Fruit fly (Drosophila melanogaster) whole organism, embryonic: ENCODE measurements around the gene CG44261.

Experiments
- Blimp-1 ChIP-seq: fragments of 200-800 bp; sonication (Bioruptor generic); optimal IDR thresholded peaks from 3 replicates; lab custom pipeline; 2018; ENCODE audit warnings: missing biosample characterization, missing genetic modification characterization, mild to moderate bottlenecking, moderate library complexity, missing genetic modification reagents
- CG11085 ChIP-seq: fragments of 200-800 bp; sonication (Bioruptor generic); IDR thresholded peaks from 2 replicates; pipeline ENCODE4 v1.3.6; 2022; ENCODE audit warnings: missing biosample characterization, missing genetic modification characterization
- CG11456 ChIP-seq: fragments of 200-800 bp; sonication (Bioruptor generic); IDR thresholded peaks from 3 replicates; pipeline ENCODE4 v1.3.6; 2022; ENCODE audit warnings: missing biosample characterization, missing genetic modification characterization
- CG12236 ChIP-seq: fragments of 200-800 bp; sonication (Bioruptor generic); optimal IDR thresholded peaks from 2 replicates; lab custom pipeline; 2016; ENCODE audit warnings: missing biosample characterization, missing genetic modification characterization
- CG12391 ChIP-seq: fragments of 200-800 bp; sonication (Bioruptor generic); optimal IDR thresholded peaks from 3 replicates; lab custom pipeline; 2018; ENCODE audit warnings: missing biosample characterization, mild to moderate bottlenecking, missing genetic modification characterization, moderate library complexity
- CG13624 ChIP-seq: fragments of 200-800 bp; sonication (Bioruptor generic); optimal IDR thresholded peaks from 2 replicates; lab custom pipeline; 2016; ENCODE audit warnings: missing biosample characterization, missing genetic modification characterization
- CG14965 ChIP-seq: fragments of 200-800 bp; sonication (Bioruptor generic); optimal IDR thresholded peaks from 2 replicates; lab custom pipeline; 2016; ENCODE audit warnings: missing biosample characterization, missing genetic modification characterization, borderline replicate concordance
- CG16779 ChIP-seq: fragments of 200-800 bp; sonication (Bioruptor generic); IDR thresholded peaks from 2 replicates; pipeline ENCODE4 v1.3.6; 2022; ENCODE audit warnings: missing biosample characterization, missing genetic modification characterization
- CG18476 ChIP-seq: fragments of 200-800 bp; sonication (Bioruptor generic); optimal IDR thresholded peaks from 2 replicates; lab custom pipeline; 2016; ENCODE audit warnings: missing biosample characterization, mild to moderate bottlenecking, missing genetic modification characterization
- CG18599 ChIP-seq: fragments of 200-800 bp; sonication (Bioruptor generic); optimal IDR thresholded peaks from 3 replicates; lab custom pipeline; 2017; ENCODE audit warnings: missing biosample characterization, missing genetic modification characterization, mild to moderate bottlenecking, moderate library complexity, missing genetic modification reagents
- CG18764 ChIP-seq: fragments of 200-800 bp; sonication (Bioruptor generic); optimal IDR thresholded peaks from 3 replicates; lab custom pipeline; 2016; ENCODE audit warnings: missing biosample characterization, missing genetic modification characterization
- CG2199 ChIP-seq: fragments of 200-800 bp; sonication (Bioruptor generic); IDR thresholded peaks from 3 replicates; pipeline ENCODE4 v1.3.6; 2022; ENCODE audit warnings: missing biosample characterization, missing genetic modification characterization
- CG2712 ChIP-seq: fragments of 200-800 bp; optimal IDR thresholded peaks from 3 replicates; lab custom pipeline; 2019; ENCODE audit warnings: missing biosample characterization, mild to moderate bottlenecking, missing genetic modification characterization, moderate library complexity
- CG3163 ChIP-seq: fragments of 200-800 bp; sonication (Bioruptor generic); optimal IDR thresholded peaks from 3 replicates; lab custom pipeline; 2016; ENCODE audit warnings: missing biosample characterization, missing genetic modification characterization
- CG6689 ChIP-seq: fragments of 200-800 bp; sonication (Bioruptor generic); IDR thresholded peaks from 2 replicates; pipeline ENCODE4 v1.3.6; 2022; ENCODE audit warnings: missing biosample characterization, missing genetic modification characterization
- CG6765 ChIP-seq: fragments of 200-800 bp; sonication (Bioruptor generic); optimal IDR thresholded peaks from 3 replicates; lab custom pipeline; 2017; ENCODE audit warnings: missing biosample characterization, mild to moderate bottlenecking, missing genetic modification characterization
- CG7745 ChIP-seq: fragments of 200-800 bp; sonication (Bioruptor generic); optimal IDR thresholded peaks from 2 replicates; lab custom pipeline; 2018; ENCODE audit warnings: missing biosample characterization, mild to moderate bottlenecking, missing genetic modification characterization, moderate library complexity
- CG7963 ChIP-seq: fragments of 200-800 bp; sonication (Bioruptor generic); IDR thresholded peaks from 3 replicates; pipeline ENCODE4 v1.3.6; 2022; ENCODE audit warnings: missing biosample characterization, missing genetic modification characterization; ENCODE audit not compliant: partially characterized antibody
- CG8089 ChIP-seq: fragments of 200-800 bp; sonication (Bioruptor generic); optimal IDR thresholded peaks from 3 replicates; lab custom pipeline; 2016; ENCODE audit warnings: missing biosample characterization, missing genetic modification characterization
- CG8944 ChIP-seq: fragments of 200-800 bp; sonication (Bioruptor generic); optimal IDR thresholded peaks from 3 replicates; lab custom pipeline; 2016; ENCODE audit warnings: missing biosample characterization, missing genetic modification characterization
- Dbx ChIP-seq: fragments of 200-800 bp; sonication (Bioruptor generic); IDR thresholded peaks from 3 replicates; pipeline ENCODE4 v1.3.6; 2022; ENCODE audit warnings: missing biosample characterization, missing genetic modification characterization
- Deaf1 ChIP-seq: fragments of 200-800 bp; optimal IDR thresholded peaks from 3 replicates; lab custom pipeline; 2019; ENCODE audit warnings: missing biosample characterization, mild to moderate bottlenecking, missing genetic modification characterization, moderate library complexity
- ERR ChIP-seq: fragments of 200-800 bp; sonication (Bioruptor generic); optimal IDR thresholded peaks from 2 replicates; lab custom pipeline; 2016; ENCODE audit warnings: missing biosample characterization, missing genetic modification characterization
- Elba2 ChIP-seq: fragments of 200-800 bp; sonication (Bioruptor generic); optimal IDR thresholded peaks from 3 replicates; lab custom pipeline; 2016; ENCODE audit warnings: missing biosample characterization, missing genetic modification characterization
- Fer3 ChIP-seq: fragments of 200-800 bp; sonication (Bioruptor generic); optimal IDR thresholded peaks from 2 replicates; lab custom pipeline; 2018; ENCODE audit warnings: missing biosample characterization, mild to moderate bottlenecking, missing genetic modification characterization, moderate library complexity
- Lpt ChIP-seq: fragments of >200 bp; optimal IDR thresholded peaks from 2 replicates; lab custom pipeline; 2018; ENCODE audit warnings: missing biosample characterization, missing genetic modification characterization
- Mes4 ChIP-seq: fragments of 200-800 bp; sonication (Bioruptor generic); optimal IDR thresholded peaks from 2 replicates; lab custom pipeline; 2016; ENCODE audit warnings: missing biosample characterization, missing genetic modification characterization
- NC2β ChIP-seq: fragments of 200-800 bp; sonication (Bioruptor generic); optimal IDR thresholded peaks from 2 replicates; lab custom pipeline; 2016; ENCODE audit warnings: missing biosample characterization, missing genetic modification characterization
- NFAT ChIP-seq: fragments of 200-800 bp; sonication (Bioruptor generic); IDR thresholded peaks from 2 replicates; pipeline ENCODE4 v1.3.6; 2022; ENCODE audit warnings: missing biosample characterization, missing genetic modification characterization
- NK7.1 ChIP-seq: fragments of 200-800 bp; sonication (Bioruptor generic); optimal IDR thresholded peaks from 3 replicates; lab custom pipeline; 2016; ENCODE audit warnings: missing biosample characterization, missing genetic modification characterization
- Nf-YC ChIP-seq: fragments of 200-800 bp; optimal IDR thresholded peaks from 3 replicates; lab custom pipeline; 2019; ENCODE audit warnings: missing biosample characterization, mild to moderate bottlenecking, missing genetic modification characterization, moderate library complexity
- Six4 ChIP-seq: fragments of 200-800 bp; sonication (Bioruptor generic); optimal IDR thresholded peaks from 2 replicates; lab custom pipeline; 2016; ENCODE audit warnings: missing biosample characterization, missing genetic modification characterization
- Sox102F ChIP-seq: fragments of 200-800 bp; sonication (Bioruptor generic); optimal IDR thresholded peaks from 2 replicates; lab custom pipeline; 2018; ENCODE audit warnings: missing biosample characterization, mild to moderate bottlenecking, missing genetic modification characterization, moderate library complexity
- ac ChIP-seq: fragments of 200-800 bp; sonication (Bioruptor generic); optimal IDR thresholded peaks from 3 replicates; lab custom pipeline; 2017; ENCODE audit warnings: missing biosample characterization, mild to moderate bottlenecking, missing genetic modification characterization
- cad ChIP-seq: fragments of >200 bp; optimal IDR thresholded peaks from 2 replicates; lab custom pipeline; 2017; ENCODE audit warnings: missing biosample characterization, missing genetic modification characterization
- chm ChIP-seq: fragments of 200-800 bp; sonication (Bioruptor generic); IDR thresholded peaks from 2 replicates; pipeline ENCODE4 v1.3.6; 2022; ENCODE audit warnings: missing biosample characterization, missing genetic modification characterization
- dati ChIP-seq: fragments of 200-800 bp; sonication (Bioruptor generic); IDR thresholded peaks from 2 replicates; pipeline ENCODE4 v1.3.6; 2022; ENCODE audit warnings: missing biosample characterization, missing genetic modification characterization
- gsb-n ChIP-seq: fragments of 200-800 bp; sonication (Bioruptor generic); optimal IDR thresholded peaks from 3 replicates; lab custom pipeline; 2018; ENCODE audit warnings: missing biosample characterization, mild to moderate bottlenecking, missing genetic modification characterization
- her ChIP-seq: fragments of 200-800 bp; sonication (Bioruptor generic); optimal IDR thresholded peaks from 2 replicates; lab custom pipeline; 2016; ENCODE audit warnings: missing biosample characterization, missing genetic modification characterization
- kah ChIP-seq: fragments of 200-800 bp; sonication (Bioruptor generic); optimal IDR thresholded peaks from 2 replicates; lab custom pipeline; 2018; ENCODE audit warnings: missing biosample characterization, mild to moderate bottlenecking, missing genetic modification characterization
- lov ChIP-seq, 2 experiments: fragments of 200-800 bp in 1 of 2; fragments of >200 bp in 1 of 2; sonication (Bioruptor generic) in 1 of 2; IDR thresholded peaks in 1 of 2; optimal IDR thresholded peaks in 1 of 2; 2 replicates in 1 of 2; 3 replicates in 1 of 2; pipeline versions ENCODE4 v1.3.6 to Lab custom; 2017 to 2022; ENCODE audit warnings: missing biosample characterization in 1 of 2, missing genetic modification characterization in 1 of 2
- maf-S ChIP-seq: fragments of 200-800 bp; sonication (Bioruptor generic); optimal IDR thresholded peaks from 2 replicates; lab custom pipeline; 2016; ENCODE audit warnings: missing biosample characterization, missing genetic modification characterization
- odd ChIP-seq: fragments of 200-800 bp; sonication (Bioruptor generic); optimal IDR thresholded peaks from 2 replicates; lab custom pipeline; 2017; ENCODE audit warnings: missing biosample characterization, mild to moderate bottlenecking, missing genetic modification characterization
- psq ChIP-seq: fragments of 200-800 bp; sonication (Bioruptor generic); optimal IDR thresholded peaks from 2 replicates; lab custom pipeline; 2017; ENCODE audit warnings: missing biosample characterization, missing genetic modification characterization
- sc ChIP-seq, 3 experiments: fragments of >200 bp in 2 of 3; fragments of 200-800 bp in 1 of 3; sonication (Bioruptor generic) in 1 of 3; optimal IDR thresholded peaks; 2 replicates in 2 of 3; 3 replicates in 1 of 3; lab custom pipeline; 2017; ENCODE audit warnings: mild to moderate bottlenecking in 1 of 3, missing biosample characterization in 1 of 3, missing genetic modification characterization in 1 of 3, missing genetic modification reagents in 1 of 3
- tin ChIP-seq: fragments of 200-800 bp; sonication (Bioruptor generic); optimal IDR thresholded peaks from 3 replicates; lab custom pipeline; 2016; ENCODE audit warnings: missing biosample characterization, missing genetic modification characterization
- unpg ChIP-seq: fragments of 200-800 bp; sonication (Bioruptor generic); optimal IDR thresholded peaks from 3 replicates; lab custom pipeline; 2018; ENCODE audit warnings: missing biosample characterization, mild to moderate bottlenecking, missing genetic modification characterization, moderate library complexity
- vvl ChIP-seq: fragments of 200-800 bp; sonication (Bioruptor generic); IDR thresholded peaks from 2 replicates; pipeline ENCODE4 v1.3.6; 2022; ENCODE audit warnings: missing biosample characterization, missing genetic modification characterization
- wdn ChIP-seq: fragments of 200-800 bp; sonication (Bioruptor generic); IDR thresholded peaks from 2 replicates; pipeline ENCODE4 v1.3.6; 2022; ENCODE audit warnings: missing biosample characterization, missing genetic modification characterization
- yki ChIP-seq: fragments of >200 bp; optimal IDR thresholded peaks from 3 replicates; lab custom pipeline; 2018

CG44261 gene

dm6 chr3R:9394385-9395042, 13.5 kb downstream of the CG44261 start, which contains the start of gene FER (continued):
- 0 out of 2 replicates have a peak, but pooled peaks have one; percentile 12 for TF ChIP-seq dati
- no peak for TF ChIP-seq CG7745 (tag; lab: Kevin White, UChicago)
- TF ChIP-seq Blimp-1 (GFP tag; lab: Kevin White, UChicago): peak; percentile 3
- TF ChIP-seq Mes4 (GFP tag; lab: Kevin White, UChicago): peak; percentile 26
- peak; percentile 2 for TF ChIP-seq CG13624 (GFP tag; lab: Kevin White, UChicago)
- TF ChIP-seq chm: peak; percentile 85
- TF ChIP-seq kah: peak; percentile 63
- TF ChIP-seq CG12236 (GFP tag; lab: Kevin White, UChicago): no peak
- peak; percentile 17 for TF ChIP-seq CG2712 (tag; lab: Kevin White, UChicago)
- 0 out of 2 replicates have a peak, but pooled peaks have one; percentile 41 for TF ChIP-seq wdn
- peak; percentile 64; the same call in 1 of the 2 replicates for TF ChIP-seq CG16779 (GFP tag; lab: Robert Waterston, UW)
- peak; percentile 5 for TF ChIP-seq NK7.1 (GFP tag; lab: Kevin White, UChicago)
- TF ChIP-seq sc (optimal IDR thresholded peaks at IDR 0.05; lab: Kevin White, UChicago): no peak
- no peak for TF ChIP-seq sc (GFP tag; optimal IDR thresholded peaks at IDR 0.05; lab: Kevin White, UChicago)
- peak; percentile 75 for TF ChIP-seq vvl (GFP tag; lab: Robert Waterston, UW)
- no peak for TF ChIP-seq maf-S (GFP tag; lab: Kevin White, UChicago)
- TF ChIP-seq CG8089 (GFP tag; lab: Kevin White, UChicago): no peak
- no peak for TF ChIP-seq Fer3
- TF ChIP-seq CG11456: peak; percentile 18; the same call in 1 of the 3 replicates
- TF ChIP-seq CG6689: no peak
- TF ChIP-seq NFAT (GFP tag; lab: Robert Waterston, UW): peak; percentile 68
- no peak for TF ChIP-seq CG11085 (GFP tag; lab: Robert Waterston, UW)
- no peak for TF ChIP-seq CG2199 (GFP tag; lab: Robert Waterston, UW)
- TF ChIP-seq ERR (GFP tag; lab: Kevin White, UChicago): peak; percentile 36
- no peak for TF ChIP-seq lov (optimal IDR thresholded peaks at IDR 0.05; lab: Kevin White, UChicago)
- 0 out of 3 replicates have a peak, but pooled peaks have one; percentile 73 for TF ChIP-seq lov (GFP tag; IDR thresholded peaks at IDR 0.05; lab: Robert Waterston, UW)
- no peak for TF ChIP-seq CG14965 (GFP tag; lab: Kevin White, UChicago)
- peak; percentile 45 for TF ChIP-seq CG18599 (GFP tag; lab: Kevin White, UChicago)
- TF ChIP-seq CG18764 (GFP tag; lab: Kevin White, UChicago): no peak
- no peak for TF ChIP-seq Sox102F (GFP tag; lab: Kevin White, UChicago)
- TF ChIP-seq Nf-YC: peak; percentile 57
- peak; percentile 19 for TF ChIP-seq CG6765
- peak; percentile 83 for TF ChIP-seq Deaf1 (tag; lab: Kevin White, UChicago)
- no peak for TF ChIP-seq gsb-n (tag; lab: Kevin White, UChicago)
- no peak for TF ChIP-seq CG18476 (GFP tag; lab: Kevin White, UChicago)
- TF ChIP-seq ac (GFP tag; lab: Kevin White, UChicago): peak; percentile 12
- TF ChIP-seq tin (GFP tag; lab: Kevin White, UChicago): no peak
- no peak for TF ChIP-seq Lpt (GFP tag; lab: Kevin White, UChicago)
- TF ChIP-seq her (GFP tag; lab: Kevin White, UChicago): peak; percentile 61
- TF ChIP-seq CG7963 (GFP tag; lab: Robert Waterston, UW): 0 out of 3 replicates have a peak, but pooled peaks have one; percentile 10
- TF ChIP-seq psq (GFP tag; lab: Kevin White, UChicago): no peak
- no peak for TF ChIP-seq NC2β (GFP tag; lab: Kevin White, UChicago)
- TF ChIP-seq cad (GFP tag; lab: Kevin White, UChicago): no peak
- TF ChIP-seq yki (lab: Kevin White, UChicago): no peak
- peak; percentile 1 for TF ChIP-seq CG12391 (tag; lab: Kevin White, UChicago)
- TF ChIP-seq Six4 (GFP tag; lab: Kevin White, UChicago): no peak
- TF ChIP-seq CG3163 (GFP tag; lab: Kevin White, UChicago): peak; percentile 48
- peak; percentile 78; the same call in 2 of the 3 replicates for TF ChIP-seq Dbx (GFP tag; lab: Robert Waterston, UW)
- TF ChIP-seq odd (GFP tag; lab: Kevin White, UChicago): no peak
- peak; percentile 21 for TF ChIP-seq CG8944 (GFP tag; lab: Kevin White, UChicago)
- no peak for TF ChIP-seq unpg
- TF ChIP-seq Elba2 (GFP tag; lab: Kevin White, UChicago): no peak
